Fruit fly (Drosophila melanogaster) whole organism, embryonic: ENCODE measurements around the gene Sgt1.

ENCODE experiments used
- Ada2b ChIP-seq: fragments of 200-800 bp; sonication (Bioruptor generic); IDR thresholded peaks from 2 replicates; pipeline ENCODE4 v1.3.6; 2022; ENCODE audit warnings: missing biosample characterization, missing genetic modification characterization
- Atf-2 ChIP-seq: fragments of 200-800 bp; sonication (Bioruptor generic); optimal IDR thresholded peaks from 2 replicates; lab custom pipeline; 2016; ENCODE audit warnings: missing biosample characterization, missing genetic modification characterization
- CG10267 ChIP-seq: fragments of 200-800 bp; sonication (Bioruptor generic); optimal IDR thresholded peaks from 2 replicates; lab custom pipeline; 2018; ENCODE audit warnings: missing biosample characterization, mild to moderate bottlenecking, missing genetic modification characterization, moderate library complexity
- CG10274 ChIP-seq: fragments of 200-800 bp; sonication (Bioruptor generic); optimal IDR thresholded peaks from 3 replicates; lab custom pipeline; 2017; ENCODE audit warnings: missing biosample characterization, mild to moderate bottlenecking, missing genetic modification characterization
- CG12659 ChIP-seq: fragments of 200-800 bp; sonication (Bioruptor generic); optimal IDR thresholded peaks from 3 replicates; lab custom pipeline; 2017; ENCODE audit warnings: mild to moderate bottlenecking, missing biosample characterization, missing genetic modification reagents, missing genetic modification characterization
- CG13287 ChIP-seq: fragments of 200-800 bp; sonication (Bioruptor generic); IDR thresholded peaks from 2 replicates; pipeline ENCODE4 v1.3.6; 2022; ENCODE audit warnings: missing biosample characterization, missing genetic modification characterization; ENCODE audit not compliant: partially characterized antibody
- CG14965 ChIP-seq: fragments of 200-800 bp; sonication (Bioruptor generic); optimal IDR thresholded peaks from 2 replicates; lab custom pipeline; 2016; ENCODE audit warnings: missing biosample characterization, missing genetic modification characterization, borderline replicate concordance
- CG15514 ChIP-seq: fragments of 200-800 bp; sonication (Bioruptor generic); optimal IDR thresholded peaks from 3 replicates; lab custom pipeline; 2017; ENCODE audit warnings: missing biosample characterization, missing genetic modification characterization, mild to moderate bottlenecking, moderate library complexity, missing genetic modification reagents
- CG17612 ChIP-seq: fragments of 200-800 bp; sonication (Bioruptor generic); IDR thresholded peaks from 2 replicates; pipeline ENCODE4 v1.3.6; 2022; ENCODE audit warnings: missing biosample characterization, missing genetic modification characterization
- CG18599 ChIP-seq: fragments of 200-800 bp; sonication (Bioruptor generic); optimal IDR thresholded peaks from 3 replicates; lab custom pipeline; 2017; ENCODE audit warnings: missing biosample characterization, missing genetic modification characterization, mild to moderate bottlenecking, moderate library complexity, missing genetic modification reagents
- CG2116 ChIP-seq: fragments of 200-800 bp; sonication (Bioruptor generic); optimal IDR thresholded peaks from 3 replicates; lab custom pipeline; 2018; ENCODE audit warnings: missing biosample characterization, mild to moderate bottlenecking, missing genetic modification characterization
- CG3407 ChIP-seq: fragments of 200-800 bp; sonication (Bioruptor generic); optimal IDR thresholded peaks from 2 replicates; lab custom pipeline; 2018; ENCODE audit warnings: missing biosample characterization, mild to moderate bottlenecking, missing genetic modification characterization
- CG34376 ChIP-seq: fragments of 200-800 bp; sonication (Bioruptor generic); optimal IDR thresholded peaks from 2 replicates; lab custom pipeline; 2018; ENCODE audit warnings: missing biosample characterization, mild to moderate bottlenecking, missing genetic modification characterization
- CG4617 ChIP-seq: fragments of 200-800 bp; sonication (Bioruptor generic); optimal IDR thresholded peaks from 3 replicates; lab custom pipeline; 2016; ENCODE audit warnings: missing biosample characterization, missing genetic modification characterization, borderline replicate concordance
- CG5180 ChIP-seq: fragments of 200-800 bp; sonication (Bioruptor generic); optimal IDR thresholded peaks from 3 replicates; lab custom pipeline; 2017; ENCODE audit warnings: missing biosample characterization, missing genetic modification characterization, mild to moderate bottlenecking, moderate library complexity, missing genetic modification reagents
- CG5245 ChIP-seq: fragments of 200-800 bp; sonication (Bioruptor generic); optimal IDR thresholded peaks from 3 replicates; lab custom pipeline; 2016; ENCODE audit warnings: missing biosample characterization, missing genetic modification characterization
- CG8924 ChIP-seq: fragments of 200-800 bp; optimal IDR thresholded peaks from 3 replicates; lab custom pipeline; 2019; ENCODE audit warnings: missing biosample characterization, mild to moderate bottlenecking, missing genetic modification characterization, moderate library complexity
- CTCF ChIP-seq: fragments of 200-800 bp; sonication (Bioruptor generic); optimal IDR thresholded peaks from 2 replicates; lab custom pipeline; 2017; ENCODE audit warnings: missing biosample characterization, mild to moderate bottlenecking, missing genetic modification characterization, moderate library complexity
- Dll ChIP-seq: fragments of 200-800 bp; sonication (Bioruptor generic); IDR thresholded peaks from 4 replicates; pipeline ENCODE4 v1.3.6; 2022; ENCODE audit warnings: missing biosample characterization, missing genetic modification characterization; ENCODE audit not compliant: partially characterized antibody
- Drgx ChIP-seq: fragments of 200-800 bp; sonication (Bioruptor generic); IDR thresholded peaks from 2 replicates; pipeline ENCODE4 v1.3.6; 2022; ENCODE audit warnings: missing biosample characterization, missing genetic modification characterization
- E2f2 ChIP-seq: fragments of 200-800 bp; sonication (Bioruptor generic); IDR thresholded peaks from 2 replicates; pipeline ENCODE4 v1.3.6; 2022; ENCODE audit warnings: missing biosample characterization, missing genetic modification characterization
- Gug ChIP-seq: fragments of 200-800 bp; sonication (Bioruptor generic); IDR thresholded peaks from 4 replicates; pipeline ENCODE4 v1.3.6; 2022; ENCODE audit warnings: missing biosample characterization, missing genetic modification characterization
- HHEX ChIP-seq: fragments of 200-800 bp; sonication (Bioruptor generic); optimal IDR thresholded peaks from 3 replicates; lab custom pipeline; 2017; ENCODE audit warnings: missing biosample characterization, mild to moderate bottlenecking, missing genetic modification characterization, missing genetic modification reagents
- HmgZ ChIP-seq: fragments of 200-800 bp; sonication (Bioruptor generic); optimal IDR thresholded peaks from 2 replicates; lab custom pipeline; 2018; ENCODE audit warnings: missing biosample characterization, mild to moderate bottlenecking, missing genetic modification characterization
- Hr78 ChIP-seq, 2 experiments: fragments of 200-800 bp in 1 of 2; fragments of >200 bp in 1 of 2; sonication (Bioruptor generic) in 1 of 2; optimal IDR thresholded peaks; 2 replicates each; lab custom pipeline; 2017 to 2019; ENCODE audit warnings: missing biosample characterization in 2 of 2, missing genetic modification characterization in 2 of 2, mild to moderate bottlenecking in 1 of 2, moderate library complexity in 1 of 2
- Jarid2 ChIP-seq: fragments of 200-800 bp; sonication (Bioruptor generic); optimal IDR thresholded peaks from 3 replicates; lab custom pipeline; 2017; ENCODE audit warnings: mild to moderate bottlenecking, missing biosample characterization, missing genetic modification reagents, missing genetic modification characterization
- MTF-1 ChIP-seq: fragments of 200-800 bp; sonication (Bioruptor generic); optimal IDR thresholded peaks from 2 replicates; lab custom pipeline; 2018; ENCODE audit warnings: missing biosample characterization, mild to moderate bottlenecking, missing genetic modification characterization, borderline replicate concordance
- Mad ChIP-seq: fragments of 200-800 bp; sonication (Bioruptor generic); optimal IDR thresholded peaks from 2 replicates; lab custom pipeline; 2016; ENCODE audit warnings: missing biosample characterization, missing genetic modification characterization
- Nf-YB ChIP-seq: fragments of 200-800 bp; sonication (Bioruptor generic); optimal IDR thresholded peaks from 3 replicates; lab custom pipeline; 2019; ENCODE audit warnings: missing biosample characterization, mild to moderate bottlenecking, missing genetic modification characterization, moderate library complexity
- Nf-YC ChIP-seq: fragments of 200-800 bp; optimal IDR thresholded peaks from 3 replicates; lab custom pipeline; 2019; ENCODE audit warnings: missing biosample characterization, mild to moderate bottlenecking, missing genetic modification characterization, moderate library complexity
- Pdp1 ChIP-seq, 2 experiments: fragments of 200-800 bp; sonication (Bioruptor generic); optimal IDR thresholded peaks; 3 replicates each; lab custom pipeline; 2016; ENCODE audit warnings: missing biosample characterization in 2 of 2, missing genetic modification characterization in 2 of 2, mild to moderate bottlenecking in 1 of 2, moderate library complexity in 1 of 2
- Rx ChIP-seq: fragments of 200-800 bp; sonication (Bioruptor generic); IDR thresholded peaks from 2 replicates; pipeline ENCODE4 v1.3.6; 2022; ENCODE audit warnings: missing biosample characterization, missing genetic modification characterization
- Trl ChIP-seq, 3 experiments: fragments of >200 bp in 2 of 3; fragments of 200-800 bp in 1 of 3; sonication (Bioruptor generic) in 1 of 3; optimal IDR thresholded peaks; 2 replicates in 1 of 3; 3 replicates in 2 of 3; lab custom pipeline; 2016 to 2017; ENCODE audit warnings: missing biosample characterization in 1 of 3, missing genetic modification characterization in 1 of 3
- amos ChIP-seq: fragments of 200-800 bp; sonication (Bioruptor generic); IDR thresholded peaks from 2 replicates; pipeline ENCODE4 v1.3.6; 2022; ENCODE audit warnings: missing biosample characterization, missing genetic modification characterization; ENCODE audit not compliant: partially characterized antibody
- cg ChIP-seq: fragments of 200-800 bp; sonication (Bioruptor generic); optimal IDR thresholded peaks from 3 replicates; lab custom pipeline; 2019; ENCODE audit warnings: missing biosample characterization, mild to moderate bottlenecking, missing genetic modification characterization, moderate library complexity
- chn ChIP-seq: fragments of 200-800 bp; sonication (Bioruptor generic); optimal IDR thresholded peaks from 2 replicates; lab custom pipeline; 2016; ENCODE audit warnings: missing biosample characterization, missing genetic modification characterization
- ems ChIP-seq: fragments of 200-800 bp; sonication (Bioruptor generic); optimal IDR thresholded peaks from 3 replicates; lab custom pipeline; 2016; ENCODE audit warnings: missing biosample characterization, missing genetic modification characterization
- fd96Cb ChIP-seq: fragments of 200-800 bp; sonication (Bioruptor generic); optimal IDR thresholded peaks from 2 replicates; lab custom pipeline; 2018; ENCODE audit warnings: missing biosample characterization, mild to moderate bottlenecking, missing genetic modification characterization, moderate library complexity
- ftz-f1 ChIP-seq: fragments of 200-800 bp; sonication (Bioruptor generic); optimal IDR thresholded peaks from 2 replicates; lab custom pipeline; 2016; ENCODE audit warnings: missing biosample characterization, missing genetic modification characterization
- otp ChIP-seq: fragments of 200-800 bp; sonication (Bioruptor generic); IDR thresholded peaks from 3 replicates; pipeline ENCODE4, ENCODE4 v1.3.6; 2022; ENCODE audit warnings: missing biosample characterization, missing genetic modification characterization
- phol ChIP-seq: fragments of 200-800 bp; sonication (Bioruptor generic); optimal IDR thresholded peaks from 3 replicates; lab custom pipeline; 2018; ENCODE audit warnings: missing biosample characterization, mild to moderate bottlenecking, missing genetic modification characterization, moderate library complexity
- pum ChIP-seq: fragments of 200-800 bp; sonication (Bioruptor generic); optimal IDR thresholded peaks from 2 replicates; lab custom pipeline; 2016; ENCODE audit warnings: missing biosample characterization, missing genetic modification characterization
- pzg ChIP-seq: fragments of 200-800 bp; sonication (Bioruptor generic); optimal IDR thresholded peaks from 3 replicates; lab custom pipeline; 2018; ENCODE audit warnings: missing biosample characterization, mild to moderate bottlenecking, missing genetic modification characterization, moderate library complexity
- sens-2 ChIP-seq: fragments of 200-800 bp; sonication (Bioruptor generic); IDR thresholded peaks from 2 replicates; pipeline ENCODE4 v1.3.6; 2022; ENCODE audit warnings: missing biosample characterization, missing genetic modification characterization
- slou ChIP-seq: fragments of 200-800 bp; sonication (Bioruptor generic); optimal IDR thresholded peaks from 3 replicates; lab custom pipeline; 2016; ENCODE audit warnings: missing biosample characterization, missing genetic modification characterization
- stc ChIP-seq: fragments of 200-800 bp; sonication (Bioruptor generic); IDR thresholded peaks from 2 replicates; pipeline ENCODE4 v1.3.6; 2022; ENCODE audit warnings: missing biosample characterization, missing genetic modification characterization
- tup ChIP-seq: fragments of 200-800 bp; sonication (Bioruptor generic); optimal IDR thresholded peaks from 2 replicates; lab custom pipeline; 2016; ENCODE audit warnings: missing biosample characterization, mild to moderate bottlenecking, missing genetic modification characterization, moderate library complexity
- wdn ChIP-seq: fragments of 200-800 bp; sonication (Bioruptor generic); IDR thresholded peaks from 2 replicates; pipeline ENCODE4 v1.3.6; 2022; ENCODE audit warnings: missing biosample characterization, missing genetic modification characterization

Sgt1 gene

DNA sequence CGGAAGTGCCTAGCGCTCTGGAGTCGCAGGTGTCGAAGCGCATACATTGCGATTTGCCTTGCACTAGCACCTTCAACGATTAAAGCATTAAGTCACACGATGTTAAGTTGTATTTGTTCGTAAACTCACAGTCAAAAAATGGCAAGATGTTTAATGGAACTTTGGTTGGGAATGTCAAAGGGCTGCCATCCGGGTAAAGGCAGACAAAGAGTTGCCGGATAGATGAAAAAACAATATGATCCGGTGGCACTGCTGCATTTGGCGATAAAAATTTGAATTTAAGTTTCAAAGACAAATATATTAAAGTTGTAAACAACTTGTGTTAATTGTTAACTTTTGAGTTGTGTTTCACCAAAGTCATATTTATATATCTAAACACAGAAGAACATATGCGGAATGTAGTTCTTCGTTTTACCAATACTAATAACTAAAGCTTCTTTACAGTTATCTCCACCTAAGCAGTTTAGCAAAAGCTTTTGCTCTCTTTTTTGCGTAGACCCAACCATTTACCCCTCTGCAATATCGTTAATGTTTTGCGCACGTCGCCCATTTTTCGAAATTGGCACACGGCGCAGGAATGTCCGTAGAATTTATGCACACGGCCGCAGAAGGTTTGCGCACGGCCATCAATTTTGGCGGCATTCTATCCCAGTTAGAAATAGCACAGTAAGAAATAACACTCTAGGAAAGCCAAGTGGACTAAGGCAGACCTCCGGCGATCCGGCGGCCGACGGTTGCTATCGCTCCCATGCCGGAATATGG is 11.5 kb upstream of the Sgt1 start, which contains the start of gene Coq2 (continued):
- no peak for TF ChIP-seq amos (GFP tag; lab: Robert Waterston, UW)
- TF ChIP-seq Ada2b (GFP tag; lab: Robert Waterston, UW) = no peak
- TF ChIP-seq Nf-YC (tag; lab: Kevin White, UChicago) = peak; percentile 59
- no peak for TF ChIP-seq CG10267 (tag; lab: Kevin White, UChicago)
- TF ChIP-seq phol (tag; lab: Kevin White, UChicago) = peak; percentile 25
- peak; percentile 60 for TF ChIP-seq CG15514 (GFP tag; lab: Kevin White, UChicago)
- no peak for TF ChIP-seq ftz-f1
- no peak for TF ChIP-seq slou (GFP tag; lab: Kevin White, UChicago)
- TF ChIP-seq Atf-2 (GFP tag; lab: Kevin White, UChicago) = no peak
- TF ChIP-seq CG2116 (GFP tag; lab: Kevin White, UChicago) = peak; percentile 84
- TF ChIP-seq CG17612 = no peak
- TF ChIP-seq Drgx = no peak
- TF ChIP-seq chn (GFP tag; lab: Kevin White, UChicago) = no peak
- no peak for TF ChIP-seq Jarid2 (GFP tag; lab: Kevin White, UChicago)
- peak; percentile 96 for TF ChIP-seq E2f2 (GFP tag; lab: Robert Waterston, UW)
- peak; percentile 65 for TF ChIP-seq CG4617
- TF ChIP-seq CTCF = peak; percentile 53
- peak; percentile 14 for TF ChIP-seq Nf-YB
- TF ChIP-seq CG3407 (GFP tag; lab: Kevin White, UChicago) = no peak
- no peak for TF ChIP-seq Rx (GFP tag; lab: Robert Waterston, UW)
- TF ChIP-seq stc (GFP tag; lab: Robert Waterston, UW) = no peak
- TF ChIP-seq CG5245 (GFP tag; lab: Kevin White, UChicago) = no peak
- TF ChIP-seq otp (GFP tag; lab: Robert Waterston, UW) = no peak
- TF ChIP-seq CG14965 (GFP tag; lab: Kevin White, UChicago) = no peak
- no peak for TF ChIP-seq CG34376 (GFP tag; lab: Kevin White, UChicago)
- TF ChIP-seq Hr78 (GFP tag; optimal IDR thresholded peaks at IDR 0.05; lab: Kevin White, UChicago) = no peak
- no peak for TF ChIP-seq HHEX (GFP tag; lab: Kevin White, UChicago)
- no peak for TF ChIP-seq fd96Cb (tag; lab: Kevin White, UChicago)
- TF ChIP-seq Gug = no peak
- peak; percentile 2 for TF ChIP-seq HmgZ (tag; lab: Kevin White, UChicago)
- TF ChIP-seq Trl (optimal IDR thresholded peaks at IDR 0.05; lab: Kevin White, UChicago) = peak in 1 of 2 experiments; percentile 4
- no peak for TF ChIP-seq Trl (GFP tag; optimal IDR thresholded peaks at IDR 0.05; lab: Kevin White, UChicago)
- peak; percentile 100 for TF ChIP-seq MTF-1 (GFP tag; lab: Kevin White, UChicago)
- no peak for TF ChIP-seq Dll (GFP tag; lab: Robert Waterston, UW)
- no peak for TF ChIP-seq CG5180 (GFP tag; lab: Kevin White, UChicago)
- no peak for TF ChIP-seq CG10274 (GFP tag; lab: Kevin White, UChicago)
- TF ChIP-seq pum (GFP tag; lab: Kevin White, UChicago) = no peak
- TF ChIP-seq ems (GFP tag; lab: Kevin White, UChicago) = no peak
- TF ChIP-seq CG12659 (GFP tag; lab: Kevin White, UChicago) = peak; percentile 25
- TF ChIP-seq CG13287 = peak; percentile 44; the same call in 1 of the 2 replicates
- TF ChIP-seq CG8924 = no peak
- no peak for TF ChIP-seq cg (GFP tag; lab: Kevin White, UChicago)
- TF ChIP-seq CG18599 (GFP tag; lab: Kevin White, UChicago) = no peak
- TF ChIP-seq Pdp1 (GFP tag; optimal IDR thresholded peaks at IDR 0.05; lab: Kevin White, UChicago) = peak in 1 of 2 experiments; percentile 18
- TF ChIP-seq pzg (GFP tag; lab: Kevin White, UChicago) = peak; percentile 74
- TF ChIP-seq wdn (GFP tag; lab: Robert Waterston, UW) = no peak
- TF ChIP-seq sens-2 (GFP tag; lab: Robert Waterston, UW) = no peak
- TF ChIP-seq Mad = no peak
- no peak for TF ChIP-seq tup (GFP tag; lab: Kevin White, UChicago)
